Worm (Caenorhabditis elegans) whole organism, L1 larva: ENCODE data around the gene F09C8.1.
A peak's percentile ranks its signal among the peaks of the same experiment; 100 is the strongest.

ENCODE experiments used
- C04F5.9 ChIP-seq: sonication (generic microtip); optimal IDR thresholded peaks from 2 replicates; lab custom pipeline; 2016; ENCODE audit warnings: missing genetic modification characterization, missing compliant biosample characterization
- C34B4.2 ChIP-seq: sonication (generic microtip); optimal IDR thresholded peaks from 2 replicates; lab custom pipeline; 2017; ENCODE audit warnings: mild to moderate bottlenecking, missing genetic modification characterization, missing compliant biosample characterization
- alr-1 ChIP-seq: fragments of 200-800 bp; sonication (Bioruptor generic); optimal IDR thresholded peaks from 2 replicates; lab custom pipeline; 2018; ENCODE audit warnings: borderline replicate concordance, mild to moderate bottlenecking, missing genetic modification characterization, missing compliant biosample characterization
- ceh-63 ChIP-seq: fragments of 200-800 bp; sonication (Bioruptor generic); optimal IDR thresholded peaks from 2 replicates; lab custom pipeline; 2018; ENCODE audit warnings: mild to moderate bottlenecking, missing genetic modification characterization, missing compliant biosample characterization
- ceh-8 ChIP-seq: fragments of 200-800 bp; sonication (Bioruptor generic); optimal IDR thresholded peaks from 2 replicates; lab custom pipeline; 2018; ENCODE audit warnings: mild to moderate bottlenecking, missing genetic modification characterization, moderate library complexity, missing compliant biosample characterization
- ceh-90 ChIP-seq: sonication (generic microtip); optimal IDR thresholded peaks from 2 replicates; lab custom pipeline; 2016; ENCODE audit warnings: missing genetic modification characterization, missing compliant biosample characterization
- ces-1 ChIP-seq: fragments of 150-350 bp; optimal IDR thresholded peaks from 2 replicates; lab custom pipeline; 2014; ENCODE audit warnings: missing biosample characterization, missing genetic modification reagents, missing genetic modification characterization
- dsc-1 ChIP-seq: sonication (generic microtip); optimal IDR thresholded peaks from 2 replicates; lab custom pipeline; 2016; ENCODE audit warnings: mild to moderate bottlenecking, missing genetic modification characterization, missing compliant biosample characterization
- efl-1 ChIP-seq, 4 experiments: fragments of 150-350 bp; optimal IDR thresholded peaks in 3 of 4; peaks in 1 of 4; 1 replicate in 1 of 4; 2 replicates in 3 of 4; lab custom pipeline; 2014; ENCODE audit warnings: missing biosample characterization in 2 of 4, missing genetic modification characterization in 2 of 4, missing genetic modification reagents in 2 of 4
- efl-3 ChIP-seq: fragments of 200-800 bp; sonication (Bioruptor generic); optimal IDR thresholded peaks from 2 replicates; lab custom pipeline; 2018; ENCODE audit warnings: mild to moderate bottlenecking, missing genetic modification characterization, missing compliant biosample characterization
- egl-13 ChIP-seq: sonication (generic microtip); optimal IDR thresholded peaks from 2 replicates; lab custom pipeline; 2016; ENCODE audit warnings: missing genotype, missing genetic modification reagents, missing genetic modification characterization, missing compliant biosample characterization
- egl-27 ChIP-seq, 2 experiments: fragments of 150-350 bp in 1 of 2; sonication (generic microtip); optimal IDR thresholded peaks; 3 replicates each; lab custom pipeline; 2017 to 2018; ENCODE audit warnings: missing biosample characterization in 2 of 2, missing genetic modification characterization in 2 of 2, missing genetic modification reagents in 2 of 2
- fkh-10 ChIP-seq: sonication (generic microtip); optimal IDR thresholded peaks from 2 replicates; lab custom pipeline; 2017; ENCODE audit warnings: missing biosample characterization, missing genetic modification reagents, missing genetic modification characterization
- fkh-4 ChIP-seq: sonication (generic microtip); optimal IDR thresholded peaks from 2 replicates; lab custom pipeline; 2016; ENCODE audit warnings: missing compliant biosample characterization, missing genetic modification characterization, borderline replicate concordance
- fkh-8 ChIP-seq: sonication (generic microtip); optimal IDR thresholded peaks from 2 replicates; lab custom pipeline; 2016; ENCODE audit warnings: mild to moderate bottlenecking, missing genetic modification characterization, missing compliant biosample characterization
- grh-1 ChIP-seq: fragments of 200-800 bp; sonication (Bioruptor generic); IDR thresholded peaks from 2 replicates; pipeline ENCODE4 v1.3.6; 2022; ENCODE audit warnings: missing genetic modification reagents, missing genetic modification characterization, missing compliant biosample characterization
- hlh-17 ChIP-seq: fragments of 200-800 bp; sonication (Bioruptor generic); optimal IDR thresholded peaks from 2 replicates; lab custom pipeline; 2018; ENCODE audit warnings: missing genetic modification characterization, mild to moderate bottlenecking, missing compliant biosample characterization, moderate library complexity, borderline replicate concordance
- hlh-4 ChIP-seq: sonication (generic microtip); optimal IDR thresholded peaks from 2 replicates; lab custom pipeline; 2016; ENCODE audit warnings: mild to moderate bottlenecking, missing genetic modification characterization, missing compliant biosample characterization
- isw-1 ChIP-seq: fragments of 200-800 bp; sonication (Bioruptor generic); IDR thresholded peaks from 2 replicates; pipeline ENCODE4 v1.3.6; 2022; ENCODE audit warnings: missing genetic modification characterization, missing compliant biosample characterization
- jun-1 ChIP-seq: fragments of 150-350 bp; optimal IDR thresholded peaks from 2 replicates; lab custom pipeline; 2014; ENCODE audit warnings: missing biosample characterization, missing genetic modification reagents, missing genetic modification characterization
- lin-15B ChIP-seq: fragments of 150-350 bp; sonication (generic microtip); optimal IDR thresholded peaks from 3 replicates; lab custom pipeline; 2014; ENCODE audit warnings: missing biosample characterization, missing genetic modification characterization
- lin-35 ChIP-seq, 2 experiments: fragments of 150-350 bp; optimal IDR thresholded peaks; 2 replicates each; lab custom pipeline; 2014; ENCODE audit warnings: missing biosample characterization in 2 of 2, missing genetic modification characterization in 2 of 2, missing genetic modification reagents in 2 of 2
- lin-39 ChIP-seq: fragments of 150-350 bp; optimal IDR thresholded peaks from 2 replicates; lab custom pipeline; 2014; ENCODE audit warnings: missing biosample characterization, missing genetic modification reagents, missing genetic modification characterization
- lir-3 ChIP-seq: sonication (generic microtip); optimal IDR thresholded peaks from 2 replicates; lab custom pipeline; 2016; ENCODE audit warnings: mild to moderate bottlenecking, missing genetic modification characterization, moderate library complexity, missing compliant biosample characterization; ENCODE audit not compliant: poor library complexity
- lsy-2 ChIP-seq, 2 experiments: fragments of 150-350 bp; optimal IDR thresholded peaks; 2 replicates each; lab custom pipeline; 2014; ENCODE audit warnings: missing biosample characterization in 2 of 2, missing genetic modification characterization in 2 of 2
- mab-9 ChIP-seq: fragments of 200-800 bp; sonication (Bioruptor generic); IDR thresholded peaks from 2 replicates; pipeline ENCODE4 v1.3.6; 2022; ENCODE audit warnings: missing genetic modification reagents, missing genetic modification characterization, missing compliant biosample characterization
- mdl-1 ChIP-seq, 2 experiments: fragments of 150-350 bp; optimal IDR thresholded peaks; 2 replicates each; lab custom pipeline; 2014 to 2017; ENCODE audit warnings: missing biosample characterization in 2 of 2, missing genetic modification characterization in 2 of 2, inconsistent platforms in 1 of 2
- nhr-11 ChIP-seq: fragments of 150-350 bp; optimal IDR thresholded peaks from 2 replicates; lab custom pipeline; 2014; ENCODE audit warnings: missing biosample characterization, missing genetic modification characterization
- nhr-12 ChIP-seq: sonication (generic microtip); optimal IDR thresholded peaks from 2 replicates; lab custom pipeline; 2017; ENCODE audit warnings: missing biosample characterization, missing genetic modification characterization
- nhr-28 ChIP-seq: fragments of 150-350 bp; optimal IDR thresholded peaks from 2 replicates; lab custom pipeline; 2014; ENCODE audit warnings: missing biosample characterization, missing genetic modification characterization
- nhr-47 ChIP-seq: sonication (generic microtip); optimal IDR thresholded peaks from 2 replicates; lab custom pipeline; 2016; ENCODE audit warnings: mild to moderate bottlenecking, missing genetic modification characterization, moderate library complexity, missing compliant biosample characterization
- nhr-77 ChIP-seq: fragments of 150-350 bp; optimal IDR thresholded peaks from 2 replicates; lab custom pipeline; 2014; ENCODE audit warnings: missing biosample characterization, missing genetic modification characterization
- nhr-84 ChIP-seq: sonication (generic microtip); optimal IDR thresholded peaks from 2 replicates; lab custom pipeline; 2017; ENCODE audit warnings: missing biosample characterization, missing genetic modification characterization
- nhr-85 ChIP-seq: sonication (generic microtip); peaks from one replicate; lab custom pipeline; 2016; ENCODE audit warnings: missing genetic modification characterization, inconsistent platforms, missing compliant biosample characterization
- nhr-90 ChIP-seq: sonication (generic microtip); optimal IDR thresholded peaks from 2 replicates; lab custom pipeline; 2016; ENCODE audit warnings: mild to moderate bottlenecking, missing genetic modification characterization, missing compliant biosample characterization; ENCODE audit not compliant: poor library complexity
- pag-3 ChIP-seq: sonication (generic microtip); optimal IDR thresholded peaks from 2 replicates; lab custom pipeline; 2017; ENCODE audit warnings: missing genetic modification characterization, mild to moderate bottlenecking, missing compliant biosample characterization, antibody characterized with exemption, borderline replicate concordance; ENCODE audit not compliant: insufficient read depth
- skn-1 ChIP-seq: fragments of 150-350 bp; optimal IDR thresholded peaks from 2 replicates; lab custom pipeline; 2014; ENCODE audit warnings: missing biosample characterization, missing genetic modification characterization
- snpc-4 ChIP-seq: fragments of 150-350 bp; optimal IDR thresholded peaks from 2 replicates; lab custom pipeline; 2014; ENCODE audit warnings: missing biosample characterization, missing genetic modification characterization
- swsn-7 ChIP-seq: sonication (generic microtip); optimal IDR thresholded peaks from 2 replicates; lab custom pipeline; 2016; ENCODE audit warnings: missing genetic modification characterization, missing compliant biosample characterization
- tbx-2 ChIP-seq: sonication (generic microtip); optimal IDR thresholded peaks from 2 replicates; lab custom pipeline; 2016; ENCODE audit warnings: missing genetic modification characterization, missing compliant biosample characterization
- tlp-1 ChIP-seq: fragments of 150-350 bp; optimal IDR thresholded peaks from 2 replicates; lab custom pipeline; 2014; ENCODE audit warnings: missing biosample characterization, missing genetic modification characterization
- unc-130 ChIP-seq: fragments of 150-350 bp; optimal IDR thresholded peaks from 2 replicates; lab custom pipeline; 2017; ENCODE audit warnings: missing biosample characterization, missing genetic modification characterization, inconsistent platforms
- unc-30 ChIP-seq: sonication (generic microtip); optimal IDR thresholded peaks from 2 replicates; lab custom pipeline; 2017; ENCODE audit warnings: missing biosample characterization, missing genetic modification characterization
- unc-62 ChIP-seq: fragments of 150-350 bp; optimal IDR thresholded peaks from 2 replicates; lab custom pipeline; 2014; ENCODE audit warnings: missing biosample characterization, missing genetic modification reagents, missing genetic modification characterization
- unc-86 ChIP-seq: sonication (generic microtip); optimal IDR thresholded peaks from 2 replicates; lab custom pipeline; 2016; ENCODE audit warnings: missing genetic modification characterization, missing compliant biosample characterization
- unc-98 ChIP-seq: fragments of 200-800 bp; sonication (Bioruptor generic); IDR thresholded peaks from 2 replicates; pipeline ENCODE4 v1.3.6; 2022; ENCODE audit warnings: missing genetic modification characterization, missing compliant biosample characterization
- xbp-1 ChIP-seq: sonication (generic microtip); optimal IDR thresholded peaks from 2 replicates; lab custom pipeline; 2016; ENCODE audit warnings: missing genetic modification characterization, missing compliant biosample characterization
- zip-4 ChIP-seq: fragments of 200-800 bp; sonication (Bioruptor generic); optimal IDR thresholded peaks from 2 replicates; lab custom pipeline; 2018; ENCODE audit warnings: mild to moderate bottlenecking, missing genetic modification characterization, moderate library complexity, missing compliant biosample characterization
- ztf-11 ChIP-seq, 2 experiments: sonication (generic microtip); optimal IDR thresholded peaks; 2 replicates each; lab custom pipeline; 2016 to 2017; ENCODE audit warnings: missing genetic modification characterization in 2 of 2, missing biosample characterization in 1 of 2, missing compliant biosample characterization in 1 of 2
- ztf-4 ChIP-seq: fragments of 150-350 bp; optimal IDR thresholded peaks from 2 replicates; lab custom pipeline; 2014; ENCODE audit warnings: missing biosample characterization, missing genetic modification characterization

F09C8.1 gene

ce11 chrX:16130213-16130612 is 33.1 kb downstream of the F09C8.1 start (continued):
- TF ChIP-seq nhr-28 (tag; lab: Kevin White, UChicago) (no peak), zip-4 (GFP tag; lab: Kevin White, UChicago) (no peak), ztf-11 (tag; optimal IDR thresholded peaks at IDR 0.05; lab: Kevin White, UChicago) (no peak), egl-27 (tag; optimal IDR thresholded peaks at IDR 0.05; lab: Kevin White, UChicago) (no peak), ces-1 (GFP tag; lab: Kevin White, UChicago) (no peak), unc-130 (tag; lab: Kevin White, UChicago) (no peak), ceh-63 (no peak), nhr-90 (tag; lab: Kevin White, UChicago) (no peak)

DNA sequence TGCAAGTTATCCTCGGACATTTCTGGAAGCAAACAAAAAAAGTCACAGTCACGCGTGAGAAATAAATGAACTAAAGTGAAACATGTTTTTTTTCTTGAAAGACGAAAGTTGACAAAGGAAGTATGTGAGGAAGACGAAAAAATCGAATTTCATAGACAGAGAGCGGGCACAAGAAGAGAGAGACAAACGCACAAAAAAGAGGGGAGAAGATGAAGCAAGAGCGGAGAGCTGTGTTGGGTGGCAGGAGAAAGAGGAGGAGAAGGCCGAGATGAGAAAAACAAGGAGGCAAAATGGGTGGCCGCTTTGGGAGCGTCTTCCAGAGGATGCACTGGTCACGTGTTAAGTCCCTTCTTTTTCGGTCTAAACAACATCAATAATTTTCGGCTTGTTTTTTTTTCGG is 34.5 kb downstream of the F09C8.1 start, which contains the start of gene ZK1073.1:
TSS of gene ZK1073.1 (minus strand) at position 72 of the 400 bp plus-strand sequence.
- TF ChIP-seq nhr-84 = no peak
- TF ChIP-seq efl-3 (GFP tag; lab: Kevin White, UChicago) = no peak
- TF ChIP-seq tbx-2 (tag; lab: Kevin White, UChicago) = peak; percentile 45
- TF ChIP-seq dsc-1 (tag; lab: Kevin White, UChicago) = peak; percentile 57
- TF ChIP-seq unc-86 (tag; lab: Kevin White, UChicago) = peak; percentile 22
- peak; percentile 54 for TF ChIP-seq nhr-47
- no peak for TF ChIP-seq tlp-1 (tag; lab: Kevin White, UChicago)
- TF ChIP-seq C04F5.9 = no peak
- TF ChIP-seq lsy-2 (tag; optimal IDR thresholded peaks at IDR 0.05; lab: Kevin White, UChicago) = peak; percentile 35 to 40
- TF ChIP-seq fkh-8 (tag; lab: Kevin White, UChicago) = peak; percentile 0
- TF ChIP-seq mdl-1 (tag; optimal IDR thresholded peaks at IDR 0.05; lab: Kevin White, UChicago) = peak in 1 of 2 experiments; percentile 37
- peak in 1 of 2 experiments; percentile 12 for TF ChIP-seq lin-35 (GFP tag; optimal IDR thresholded peaks at IDR 0.05; lab: Kevin White, UChicago)
- no peak for TF ChIP-seq skn-1
- peak; percentile 44 for TF ChIP-seq egl-13 (tag; lab: Kevin White, UChicago)
- no peak for TF ChIP-seq hlh-4 (tag; lab: Kevin White, UChicago)
- no peak for TF ChIP-seq alr-1 (tag; lab: Kevin White, UChicago)
- no peak for TF ChIP-seq efl-1 (optimal IDR thresholded peaks at IDR 0.05; lab: Kevin White, UChicago)
- TF ChIP-seq efl-1 (GFP tag; optimal IDR thresholded peaks at IDR 0.05 in 1 of 2; lab: Kevin White, UChicago) = peak in 1 of 2 experiments; percentile 63
- peak; percentile 24; the same call in 1 of the 2 replicates for TF ChIP-seq isw-1 (GFP tag; lab: Robert Waterston, UW)
- no peak for TF ChIP-seq nhr-12
- TF ChIP-seq jun-1 = no peak
- TF ChIP-seq hlh-17 (GFP tag; lab: Kevin White, UChicago) = no peak
- no peak for TF ChIP-seq unc-62 (GFP tag; lab: Kevin White, UChicago)
- no peak for TF ChIP-seq nhr-11
- TF ChIP-seq ceh-90 (tag; lab: Kevin White, UChicago) = no peak
- TF ChIP-seq snpc-4 = no peak
- TF ChIP-seq grh-1 (GFP tag; lab: Robert Waterston, UW) = no peak
- TF ChIP-seq nhr-85 (tag; lab: Kevin White, UChicago) = no peak
- no peak for TF ChIP-seq ceh-63
- TF ChIP-seq unc-98 (GFP tag; lab: Robert Waterston, UW) = no peak
- 0 out of 2 replicates have a peak, but pooled peaks have one; percentile 7 for TF ChIP-seq mab-9 (GFP tag; lab: Robert Waterston, UW)
- no peak for TF ChIP-seq lir-3
- no peak for TF ChIP-seq lin-15B (tag; lab: Kevin White, UChicago)
- TF ChIP-seq nhr-77 = no peak
- TF ChIP-seq ztf-4 (tag; lab: Kevin White, UChicago) = no peak
- no peak for TF ChIP-seq lin-39 (tag; lab: Kevin White, UChicago)
- TF ChIP-seq unc-130 (tag; lab: Kevin White, UChicago) = peak; percentile 6
- no peak for TF ChIP-seq unc-30
- peak; percentile 57 for TF ChIP-seq swsn-7 (tag; lab: Kevin White, UChicago)
- no peak for TF ChIP-seq fkh-4
- TF ChIP-seq ceh-8 (GFP tag; lab: Kevin White, UChicago) = no peak
- TF ChIP-seq xbp-1 (tag; lab: Kevin White, UChicago) = peak; percentile 27
- TF ChIP-seq pag-3 = no peak
- peak; percentile 87 for TF ChIP-seq fkh-10 (GFP tag; lab: Kevin White, UChicago)
- no peak for TF ChIP-seq C34B4.2
